Worm (Caenorhabditis elegans) whole organism, L4 larva: ENCODE results near the gene eral-1.

Source experiments
- F10B5.3 ChIP-seq: sonication (generic microtip); optimal IDR thresholded peaks from 2 replicates; lab custom pipeline; 2016; ENCODE audit warnings: mild to moderate bottlenecking, missing genetic modification characterization, missing compliant biosample characterization
- R02D3.7 ChIP-seq: fragments of 150-350 bp; sonication (generic microtip); optimal IDR thresholded peaks from 3 replicates; lab custom pipeline; 2014; ENCODE audit warnings: missing biosample characterization, missing genetic modification characterization
- T20F7.1 ChIP-seq: fragments of 200-800 bp; sonication (Bioruptor generic); optimal IDR thresholded peaks from 2 replicates; lab custom pipeline; 2018; ENCODE audit warnings: mild to moderate bottlenecking, missing genetic modification characterization, missing compliant biosample characterization
- Y48G9A.11 ChIP-seq: fragments of 200-800 bp; sonication (Bioruptor generic); IDR thresholded peaks from 2 replicates; pipeline ENCODE4 v1.3.6; 2022; ENCODE audit warnings: missing genetic modification reagents, missing genetic modification characterization, missing compliant biosample characterization
- ZK546.5 ChIP-seq, 2 experiments: sonication (generic microtip); optimal IDR thresholded peaks; 2 replicates each; lab custom pipeline; 2017; ENCODE audit warnings: missing biosample characterization in 2 of 2, missing genetic modification characterization in 2 of 2
- arid-1 ChIP-seq: fragments of 200-800 bp; sonication (Bioruptor generic); conservative IDR thresholded peaks from 2 replicates; pipeline ENCODE4 v1.3.6; 2022; ENCODE audit warnings: missing genetic modification reagents, missing genetic modification characterization, missing compliant biosample characterization
- ctbp-1 ChIP-seq: fragments of 200-800 bp; sonication (Bioruptor generic); IDR thresholded peaks from 2 replicates; pipeline ENCODE4 v1.3.6; 2022; ENCODE audit warnings: missing genetic modification reagents, missing genetic modification characterization, missing compliant biosample characterization
- daf-12 ChIP-seq: fragments of 150-350 bp; optimal IDR thresholded peaks from 2 replicates; lab custom pipeline; 2014; ENCODE audit warnings: missing biosample characterization, missing genetic modification reagents, missing genetic modification characterization
- daf-19 ChIP-seq: fragments of 200-800 bp; sonication (Bioruptor generic); conservative IDR thresholded peaks from 2 replicates; pipeline ENCODE4 v1.3.6; 2022; ENCODE audit warnings: missing genetic modification characterization, missing compliant biosample characterization
- daf-8 ChIP-seq: fragments of 200-800 bp; sonication (Bioruptor generic); IDR thresholded peaks from 2 replicates; pipeline ENCODE4 v1.3.6; 2022; ENCODE audit warnings: missing genetic modification characterization, missing compliant biosample characterization
- dmd-6 ChIP-seq: fragments of 200-800 bp; sonication (Bioruptor generic); IDR thresholded peaks from 2 replicates; pipeline ENCODE4 v1.3.6; 2022; ENCODE audit warnings: missing genetic modification reagents, missing genetic modification characterization, missing compliant biosample characterization
- dmd-9 ChIP-seq: fragments of 200-800 bp; sonication (Bioruptor generic); IDR thresholded peaks from 2 replicates; pipeline ENCODE4 v1.3.6; 2022; ENCODE audit warnings: missing genetic modification reagents, missing genetic modification characterization, missing compliant biosample characterization
- duxl-1 ChIP-seq: sonication (generic microtip); optimal IDR thresholded peaks from 2 replicates; lab custom pipeline; 2016; ENCODE audit warnings: mild to moderate bottlenecking, missing genetic modification characterization, moderate library complexity, missing compliant biosample characterization; ENCODE audit not compliant: poor library complexity
- dve-1 ChIP-seq: sonication (generic microtip); optimal IDR thresholded peaks from 2 replicates; lab custom pipeline; 2017; ENCODE audit warnings: antibody characterized with exemption, mild to moderate bottlenecking, missing genetic modification characterization, missing compliant biosample characterization; ENCODE audit not compliant: insufficient read depth
- fos-1 ChIP-seq: fragments of 150-350 bp; optimal IDR thresholded peaks from 2 replicates; lab custom pipeline; 2014; ENCODE audit warnings: missing biosample characterization, missing genetic modification characterization
- hlh-30 ChIP-seq: sonication (generic microtip); optimal IDR thresholded peaks from 2 replicates; lab custom pipeline; 2017; ENCODE audit warnings: antibody characterized with exemption, mild to moderate bottlenecking, missing genetic modification characterization, missing compliant biosample characterization; ENCODE audit not compliant: insufficient read depth
- hmg-1.1 ChIP-seq: fragments of 200-800 bp; sonication (Bioruptor generic); IDR thresholded peaks from 2 replicates; pipeline ENCODE4 v1.3.6; 2022; ENCODE audit warnings: missing genetic modification reagents, missing genetic modification characterization, missing compliant biosample characterization
- lin-13 ChIP-seq: fragments of 150-350 bp; optimal IDR thresholded peaks from 2 replicates; lab custom pipeline; 2014; ENCODE audit warnings: missing biosample characterization, missing genetic modification reagents, missing genetic modification characterization
- lin-29 ChIP-seq: fragments of 200-800 bp; sonication (Bioruptor generic); IDR thresholded peaks from 2 replicates; pipeline ENCODE4 v1.3.6; 2022; ENCODE audit warnings: missing genetic modification reagents, missing genetic modification characterization, missing compliant biosample characterization
- lin-38 ChIP-seq: fragments of 200-800 bp; sonication (Bioruptor generic); IDR thresholded peaks from 2 replicates; pipeline ENCODE4 v1.3.6; 2022; ENCODE audit warnings: missing genetic modification reagents, missing genetic modification characterization, missing compliant biosample characterization
- madf-9 ChIP-seq: fragments of 200-800 bp; sonication (Bioruptor generic); conservative IDR thresholded peaks from 2 replicates; pipeline ENCODE4 v1.3.6; 2022; ENCODE audit warnings: missing genetic modification reagents, missing genetic modification characterization, missing compliant biosample characterization
- mdl-1 ChIP-seq, 2 experiments: fragments of 150-350 bp in 1 of 2; sonication (generic microtip) in 1 of 2; optimal IDR thresholded peaks; 2 replicates each; lab custom pipeline; 2014 to 2017; ENCODE audit warnings: missing biosample characterization in 2 of 2, missing genetic modification characterization in 2 of 2
- mdt-29 ChIP-seq: fragments of 200-800 bp; sonication (Bioruptor generic); IDR thresholded peaks from 2 replicates; pipeline ENCODE4 v1.3.6; 2022; ENCODE audit warnings: missing genetic modification reagents, missing genetic modification characterization, missing compliant biosample characterization
- mep-1 ChIP-seq: fragments of 150-350 bp; sonication (generic microtip); optimal IDR thresholded peaks from 3 replicates; lab custom pipeline; 2014; ENCODE audit warnings: missing biosample characterization, missing genetic modification characterization
- mes-2 ChIP-seq: sonication (generic microtip); optimal IDR thresholded peaks from 2 replicates; lab custom pipeline; 2016; ENCODE audit warnings: missing genotype, mild to moderate bottlenecking, missing genetic modification characterization, missing compliant biosample characterization; ENCODE audit not compliant: poor library complexity, severe bottlenecking
- mxl-2 ChIP-seq: fragments of 200-800 bp; sonication (Bioruptor generic); conservative IDR thresholded peaks from 2 replicates; pipeline ENCODE4 v1.3.6; 2022; ENCODE audit warnings: missing genetic modification reagents, missing genetic modification characterization, missing compliant biosample characterization
- mxl-3 ChIP-seq: fragments of 200-800 bp; sonication (Bioruptor generic); optimal IDR thresholded peaks from 2 replicates; lab custom pipeline; 2018; ENCODE audit warnings: mild to moderate bottlenecking, missing genetic modification characterization, missing compliant biosample characterization
- nhr-10 ChIP-seq: fragments of 150-350 bp; optimal IDR thresholded peaks from 2 replicates; lab custom pipeline; 2014; ENCODE audit warnings: missing biosample characterization, missing genetic modification characterization
- nhr-11 ChIP-seq: fragments of 150-350 bp; optimal IDR thresholded peaks from 2 replicates; lab custom pipeline; 2014; ENCODE audit warnings: missing biosample characterization, missing genetic modification characterization
- nhr-28 ChIP-seq: fragments of 150-350 bp; optimal IDR thresholded peaks from 2 replicates; lab custom pipeline; 2014; ENCODE audit warnings: missing biosample characterization, missing genetic modification characterization
- nhr-48 ChIP-seq: sonication (generic microtip); optimal IDR thresholded peaks from 2 replicates; lab custom pipeline; 2016; ENCODE audit warnings: mild to moderate bottlenecking, missing genetic modification characterization, missing compliant biosample characterization
- nhr-76 ChIP-seq: fragments of 150-350 bp; optimal IDR thresholded peaks from 2 replicates; lab custom pipeline; 2014; ENCODE audit warnings: missing biosample characterization, missing genetic modification characterization
- nhr-77 ChIP-seq: fragments of 150-350 bp; optimal IDR thresholded peaks from 2 replicates; lab custom pipeline; 2014; ENCODE audit warnings: missing biosample characterization, missing genetic modification characterization
- pha-4 ChIP-seq, 2 experiments: fragments of 150-350 bp in 1 of 2; fragments of 200-800 bp in 1 of 2; sonication (Bioruptor generic) in 1 of 2; IDR thresholded peaks in 1 of 2; optimal IDR thresholded peaks in 1 of 2; 2 replicates each; pipeline versions ENCODE4 v1.3.6 to Lab custom; 2014 to 2022; ENCODE audit warnings: missing genetic modification characterization in 2 of 2, missing genetic modification reagents in 2 of 2, missing biosample characterization in 1 of 2, missing compliant biosample characterization in 1 of 2
- pqm-1 ChIP-seq: sonication (generic microtip); optimal IDR thresholded peaks from 2 replicates; lab custom pipeline; 2017; ENCODE audit warnings: missing biosample characterization, missing genetic modification characterization
- sdz-12 ChIP-seq: fragments of 200-800 bp; sonication (Bioruptor generic); optimal IDR thresholded peaks from 2 replicates; lab custom pipeline; 2018; ENCODE audit warnings: mild to moderate bottlenecking, missing genetic modification characterization, missing compliant biosample characterization
- set-16 ChIP-seq: fragments of 200-800 bp; sonication (Bioruptor generic); IDR thresholded peaks from 2 replicates; pipeline ENCODE4 v1.3.6; 2022; ENCODE audit warnings: missing genetic modification reagents, missing genetic modification characterization, missing compliant biosample characterization
- snpc-1.2 ChIP-seq: fragments of 200-800 bp; sonication (Bioruptor generic); IDR thresholded peaks from 2 replicates; pipeline ENCODE4 v1.3.6; 2022; ENCODE audit warnings: missing genetic modification reagents, missing genetic modification characterization, missing compliant biosample characterization
- snpc-4 ChIP-seq: fragments of 150-350 bp; optimal IDR thresholded peaks from 2 replicates; lab custom pipeline; 2014; ENCODE audit warnings: missing biosample characterization, missing genetic modification characterization
- spr-1 ChIP-seq: sonication (generic microtip); optimal IDR thresholded peaks from 2 replicates; lab custom pipeline; 2016; ENCODE audit warnings: mild to moderate bottlenecking, missing genetic modification characterization, missing compliant biosample characterization
- tag-97 ChIP-seq: fragments of 200-800 bp; sonication (Bioruptor generic); IDR thresholded peaks from 2 replicates; pipeline ENCODE4 v1.3.6; 2022; ENCODE audit warnings: missing genetic modification characterization, missing compliant biosample characterization
- tra-1 ChIP-seq: fragments of 200-800 bp; sonication (Bioruptor generic); IDR thresholded peaks from 2 replicates; pipeline ENCODE4 v1.3.6; 2022; ENCODE audit warnings: missing genetic modification reagents, missing genetic modification characterization, missing compliant biosample characterization
- unc-130 ChIP-seq: sonication (generic microtip); optimal IDR thresholded peaks from 2 replicates; lab custom pipeline; 2016; ENCODE audit warnings: missing genetic modification reagents, missing genetic modification characterization, missing compliant biosample characterization
- unc-39 ChIP-seq: sonication (generic microtip); optimal IDR thresholded peaks from 2 replicates; lab custom pipeline; 2017; ENCODE audit warnings: missing biosample characterization, missing genetic modification characterization
- zfp-2 ChIP-seq: sonication (generic microtip); optimal IDR thresholded peaks from 2 replicates; lab custom pipeline; 2016; ENCODE audit warnings: mild to moderate bottlenecking, missing genetic modification characterization, missing compliant biosample characterization
- zip-11 ChIP-seq: fragments of 200-800 bp; sonication (Bioruptor generic); IDR thresholded peaks from 2 replicates; pipeline ENCODE4 v1.3.6; 2022; ENCODE audit warnings: missing genetic modification characterization, missing compliant biosample characterization
- zip-2 ChIP-seq: fragments of 150-350 bp; optimal IDR thresholded peaks from 2 replicates; lab custom pipeline; 2014; ENCODE audit warnings: missing biosample characterization, missing genetic modification characterization
- ztf-11 ChIP-seq: fragments of 150-350 bp; optimal IDR thresholded peaks from 2 replicates; lab custom pipeline; 2014; ENCODE audit warnings: missing biosample characterization, missing genetic modification characterization
- ztf-7 ChIP-seq: fragments of 150-350 bp; optimal IDR thresholded peaks from 2 replicates; lab custom pipeline; 2014; ENCODE audit warnings: missing biosample characterization, missing genetic modification characterization

The eral-1 gene

DNA sequence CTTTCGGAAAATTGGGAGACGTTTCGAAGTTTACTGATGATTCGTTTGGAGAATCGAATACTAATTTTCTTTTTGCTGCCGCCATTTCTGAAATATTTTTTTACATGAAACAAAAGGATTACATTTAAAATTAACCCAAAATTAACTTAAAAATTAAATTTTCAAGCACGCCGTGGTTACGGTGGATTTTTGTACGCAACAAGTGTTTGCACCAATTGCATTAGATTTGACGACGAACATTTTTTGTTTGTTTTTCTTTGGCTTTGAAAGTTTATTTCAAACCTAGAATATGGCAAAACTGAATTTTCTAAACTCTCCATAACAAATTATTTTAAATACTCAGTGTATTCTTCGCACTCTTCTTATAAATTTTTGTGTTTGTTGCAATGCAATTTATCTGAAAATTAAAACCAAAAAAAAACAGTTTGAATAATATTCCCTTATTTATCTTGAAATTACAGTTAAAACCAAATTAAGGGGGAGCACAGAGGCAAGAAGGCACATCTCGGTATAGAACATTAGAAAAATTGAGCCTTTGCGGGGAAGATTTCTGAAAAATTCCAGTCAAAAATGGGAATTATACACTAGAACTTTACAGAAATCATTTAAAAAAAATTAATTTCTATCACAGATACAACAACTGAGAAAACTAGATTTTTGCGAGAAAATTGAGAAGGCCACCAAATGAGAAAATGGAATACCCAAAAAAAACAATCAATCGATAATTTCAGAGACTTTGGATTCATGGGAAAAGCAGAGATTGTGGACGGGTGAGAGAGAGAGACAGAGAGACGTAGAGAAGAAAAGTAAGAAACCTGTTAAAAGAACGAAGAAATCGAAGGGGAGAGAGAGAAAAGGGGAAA lies 27.7 kb upstream of the eral-1 start, which contains the start of gene hal-3 (continued):
- no peak for TF ChIP-seq ctbp-1 (GFP tag; lab: Robert Waterston, UW)
- no peak for TF ChIP-seq hlh-30
- no peak for TF ChIP-seq nhr-48 (tag; lab: Kevin White, UChicago)
- TF ChIP-seq ztf-11, result no peak
- peak; percentile 14; the same call in 1 of the 2 replicates for TF ChIP-seq hmg-1.1 (GFP tag; lab: Robert Waterston, UW)
- TF ChIP-seq dve-1 (tag; lab: Kevin White, UChicago), result no peak
- peak; percentile 47; the same call in 1 of the 2 replicates for TF ChIP-seq arid-1 (GFP tag; lab: Robert Waterston, UW)
- TF ChIP-seq snpc-4 (tag; lab: Kevin White, UChicago), result no peak
- TF ChIP-seq T20F7.1 (GFP tag; lab: Kevin White, UChicago), result no peak
- TF ChIP-seq snpc-1.2, result no peak
- no peak for TF ChIP-seq lin-29 (GFP tag; lab: Robert Waterston, UW)
- TF ChIP-seq daf-8, result no peak
- no peak for TF ChIP-seq fos-1 (tag; lab: Kevin White, UChicago)
- TF ChIP-seq nhr-28 (tag; lab: Kevin White, UChicago), result no peak
- TF ChIP-seq nhr-76 (tag; lab: Kevin White, UChicago), result no peak
- TF ChIP-seq nhr-77 (tag; lab: Kevin White, UChicago), result no peak
- no peak for TF ChIP-seq daf-19 (GFP tag; lab: Robert Waterston, UW)
- TF ChIP-seq nhr-11 (tag; lab: Kevin White, UChicago), result no peak
- no peak; the same call in 1 of the 2 replicates for TF ChIP-seq dmd-6 (GFP tag; lab: Robert Waterston, UW)
- TF ChIP-seq ztf-7 (tag; lab: Kevin White, UChicago), result no peak
- 0 out of 2 replicates have a peak, but pooled peaks have one; percentile 4 for TF ChIP-seq madf-9
- TF ChIP-seq set-16 (GFP tag; lab: Robert Waterston, UW), result no peak
- TF ChIP-seq mes-2, result peak; percentile 64
- no peak for TF ChIP-seq daf-12 (tag; lab: Kevin White, UChicago)
- 0 out of 2 replicates have a peak, but pooled peaks have one; percentile 33 for TF ChIP-seq lin-38 (GFP tag; lab: Robert Waterston, UW)
- no peak for TF ChIP-seq tag-97 (GFP tag; lab: Robert Waterston, UW)
- no peak for TF ChIP-seq zip-11 (GFP tag; lab: Robert Waterston, UW)
- no peak for TF ChIP-seq tra-1 (GFP tag; lab: Robert Waterston, UW)
- no peak for TF ChIP-seq lin-13 (GFP tag; lab: Kevin White, UChicago)
- no peak for TF ChIP-seq pqm-1 (tag; lab: Kevin White, UChicago)
- peak; percentile 38 for TF ChIP-seq duxl-1 (tag; lab: Kevin White, UChicago)
- peak; percentile 25 for TF ChIP-seq F10B5.3 (tag; lab: Kevin White, UChicago)
- no peak for TF ChIP-seq unc-39 (tag; lab: Kevin White, UChicago)
- peak; percentile 31 for TF ChIP-seq mep-1 (tag; lab: Kevin White, UChicago)
- no peak for TF ChIP-seq nhr-10 (tag; lab: Kevin White, UChicago)
- peak; percentile 39; the same call in 1 of the 2 replicates for TF ChIP-seq mdt-29 (GFP tag; lab: Robert Waterston, UW)
- no peak for TF ChIP-seq mxl-2 (GFP tag; lab: Robert Waterston, UW)
- no peak for TF ChIP-seq zip-2 (tag; lab: Kevin White, UChicago)
- TF ChIP-seq zfp-2, result no peak
- TF ChIP-seq R02D3.7 (tag; lab: Kevin White, UChicago), result no peak
- TF ChIP-seq pha-4 (GFP tag; IDR thresholded peaks at IDR 0.05; lab: Robert Waterston, UW), result peak; percentile 42
- TF ChIP-seq pha-4 (tag; optimal IDR thresholded peaks at IDR 0.05; lab: Kevin White, UChicago), result no peak
- TF ChIP-seq dmd-9, result no peak
- peak; percentile 18 for TF ChIP-seq sdz-12
- TF ChIP-seq mxl-3 (GFP tag; lab: Kevin White, UChicago), result no peak
- TF ChIP-seq ZK546.5 (tag; optimal IDR thresholded peaks at IDR 0.05; lab: Kevin White, UChicago), result no peak
- 0 out of 2 replicates have a peak, but pooled peaks have one; percentile 27 for TF ChIP-seq Y48G9A.11 (GFP tag; lab: Robert Waterston, UW)
- TF ChIP-seq unc-130, result no peak
- TF ChIP-seq spr-1 (tag; lab: Kevin White, UChicago), result no peak
- TF ChIP-seq mdl-1 (tag; optimal IDR thresholded peaks at IDR 0.05; lab: Kevin White, UChicago), result no peak
